Worm (Caenorhabditis elegans) whole organism, mixed stage, embryonic: ENCODE results near the gene fbxb-75.

Experiments used
- M03D4.4 ChIP-seq: sonication (generic microtip); optimal IDR thresholded peaks from 2 replicates; lab custom pipeline; 2017; ENCODE audit warnings: mild to moderate bottlenecking, missing genetic modification characterization, missing compliant biosample characterization
- bed-3 ChIP-seq: fragments of 200-800 bp; sonication (Bioruptor generic); optimal IDR thresholded peaks from 3 replicates; lab custom pipeline; 2018; ENCODE audit warnings: mild to moderate bottlenecking, missing genetic modification characterization, moderate library complexity, missing compliant biosample characterization
- blmp-1 ChIP-seq: fragments of 150-350 bp; optimal IDR thresholded peaks from 2 replicates; lab custom pipeline; 2014; ENCODE audit warnings: missing biosample characterization, missing genetic modification characterization
- ceh-39 ChIP-seq: fragments of 150-350 bp; optimal IDR thresholded peaks from 2 replicates; lab custom pipeline; 2014; ENCODE audit warnings: missing biosample characterization, missing genetic modification characterization
- ceh-43 ChIP-seq: fragments of 200-800 bp; sonication (Bioruptor generic); optimal IDR thresholded peaks from 2 replicates; lab custom pipeline; 2018; ENCODE audit warnings: mild to moderate bottlenecking, missing genetic modification characterization, moderate library complexity, missing compliant biosample characterization
- ceh-83 ChIP-seq: fragments of 200-800 bp; sonication (Bioruptor generic); optimal IDR thresholded peaks from 2 replicates; lab custom pipeline; 2018; ENCODE audit warnings: mild to moderate bottlenecking, missing genetic modification characterization, missing compliant biosample characterization
- ces-1 ChIP-seq: fragments of 150-350 bp; optimal IDR thresholded peaks from 2 replicates; lab custom pipeline; 2014; ENCODE audit warnings: missing biosample characterization, missing genetic modification reagents, missing genetic modification characterization
- cnd-1 ChIP-seq: fragments of 200-800 bp; sonication (Bioruptor generic); optimal IDR thresholded peaks from 2 replicates; lab custom pipeline; 2018; ENCODE audit warnings: mild to moderate bottlenecking, missing genetic modification characterization, missing compliant biosample characterization
- drap-1 ChIP-seq: fragments of 200-800 bp; sonication (Bioruptor generic); optimal IDR thresholded peaks from 3 replicates; lab custom pipeline; 2018; ENCODE audit warnings: mild to moderate bottlenecking, missing genetic modification characterization, missing compliant biosample characterization
- elt-1 ChIP-seq: sonication (generic microtip); optimal IDR thresholded peaks from 2 replicates; lab custom pipeline; 2017; ENCODE audit warnings: missing genetic modification characterization, mild to moderate bottlenecking, missing compliant biosample characterization, antibody characterized with exemption, moderate library complexity, borderline replicate concordance; ENCODE audit not compliant: insufficient read depth
- elt-3 ChIP-seq: fragments of 150-350 bp; optimal IDR thresholded peaks from 2 replicates; lab custom pipeline; 2014; ENCODE audit warnings: missing biosample characterization, missing genetic modification characterization
- flh-1 ChIP-seq: fragments of 200-800 bp; sonication (Bioruptor generic); optimal IDR thresholded peaks from 2 replicates; lab custom pipeline; 2018; ENCODE audit warnings: mild to moderate bottlenecking, missing genetic modification characterization, moderate library complexity, missing compliant biosample characterization
- ham-2 ChIP-seq: fragments of 200-800 bp; sonication (Bioruptor generic); optimal IDR thresholded peaks from 2 replicates; lab custom pipeline; 2018; ENCODE audit warnings: mild to moderate bottlenecking, missing genetic modification characterization, missing compliant biosample characterization
- hlh-1 ChIP-seq: fragments of 150-350 bp; optimal IDR thresholded peaks from 2 replicates; lab custom pipeline; 2014; ENCODE audit warnings: missing biosample characterization, missing genetic modification reagents, missing genetic modification characterization
- lin-13 ChIP-seq: fragments of 150-350 bp; optimal IDR thresholded peaks from 2 replicates; lab custom pipeline; 2014; ENCODE audit warnings: missing biosample characterization, missing genetic modification characterization
- lin-32 ChIP-seq: fragments of 200-800 bp; sonication (Bioruptor generic); optimal IDR thresholded peaks from 2 replicates; lab custom pipeline; 2018; ENCODE audit warnings: mild to moderate bottlenecking, missing genetic modification characterization, missing compliant biosample characterization
- lsy-2 ChIP-seq: fragments of 150-350 bp; optimal IDR thresholded peaks from 2 replicates; lab custom pipeline; 2014; ENCODE audit warnings: missing biosample characterization, missing genetic modification characterization
- mab-5 ChIP-seq: fragments of 150-350 bp; optimal IDR thresholded peaks from 2 replicates; lab custom pipeline; 2014; ENCODE audit warnings: missing biosample characterization, missing genetic modification characterization
- mep-1 ChIP-seq: fragments of 150-350 bp; optimal IDR thresholded peaks from 2 replicates; lab custom pipeline; 2017; ENCODE audit warnings: missing biosample characterization, missing genetic modification reagents, missing genetic modification characterization, inconsistent platforms
- mls-2 ChIP-seq: sonication (generic microtip); optimal IDR thresholded peaks from 2 replicates; lab custom pipeline; 2016; ENCODE audit warnings: mild to moderate bottlenecking, missing genetic modification characterization, moderate library complexity, missing compliant biosample characterization
- nhr-12 ChIP-seq: fragments of 150-350 bp; optimal IDR thresholded peaks from 2 replicates; lab custom pipeline; 2014; ENCODE audit warnings: missing biosample characterization, missing genetic modification characterization
- nhr-2 ChIP-seq: fragments of 150-350 bp; optimal IDR thresholded peaks from 2 replicates; lab custom pipeline; 2014; ENCODE audit warnings: missing biosample characterization, missing genetic modification characterization
- nhr-237 ChIP-seq: fragments of 150-350 bp; optimal IDR thresholded peaks from 2 replicates; lab custom pipeline; 2014; ENCODE audit warnings: missing biosample characterization, missing genetic modification characterization
- nhr-28 ChIP-seq: fragments of 150-350 bp; optimal IDR thresholded peaks from 2 replicates; lab custom pipeline; 2014; ENCODE audit warnings: missing biosample characterization, missing genetic modification characterization
- nhr-76 ChIP-seq: sonication (generic microtip); optimal IDR thresholded peaks from 2 replicates; lab custom pipeline; 2017; ENCODE audit warnings: missing biosample characterization, missing genetic modification characterization
- pha-4 ChIP-seq: fragments of 150-350 bp; optimal IDR thresholded peaks from 2 replicates; lab custom pipeline; 2018; ENCODE audit warnings: missing biosample characterization, missing genetic modification reagents, missing genetic modification characterization
- sem-2 ChIP-seq: fragments of 200-800 bp; sonication (Bioruptor generic); optimal IDR thresholded peaks from 2 replicates; lab custom pipeline; 2018; ENCODE audit warnings: mild to moderate bottlenecking, missing genetic modification characterization, missing compliant biosample characterization
- snpc-4 ChIP-seq: fragments of 150-350 bp; optimal IDR thresholded peaks from 2 replicates; lab custom pipeline; 2014; ENCODE audit warnings: missing biosample characterization, missing genetic modification characterization
- sptf-1 ChIP-seq: sonication (generic microtip); optimal IDR thresholded peaks from 2 replicates; lab custom pipeline; 2017; ENCODE audit warnings: mild to moderate bottlenecking, missing genetic modification characterization, moderate library complexity, missing compliant biosample characterization
- tbx-8 ChIP-seq: fragments of 200-800 bp; sonication (Bioruptor generic); optimal IDR thresholded peaks from 2 replicates; lab custom pipeline; 2018; ENCODE audit warnings: mild to moderate bottlenecking, missing genetic modification characterization, moderate library complexity, missing compliant biosample characterization
- unc-120 ChIP-seq: sonication (generic microtip); optimal IDR thresholded peaks from 2 replicates; lab custom pipeline; 2017; ENCODE audit warnings: missing genetic modification characterization, missing compliant biosample characterization; ENCODE audit not compliant: poor library complexity, severe bottlenecking
- unc-39 ChIP-seq: fragments of 150-350 bp; optimal IDR thresholded peaks from 2 replicates; lab custom pipeline; 2014; ENCODE audit warnings: missing biosample characterization, missing genetic modification characterization
- unc-62 ChIP-seq: fragments of 150-350 bp; optimal IDR thresholded peaks from 2 replicates; lab custom pipeline; 2014; ENCODE audit warnings: missing biosample characterization, missing genetic modification reagents, missing genetic modification characterization
- zip-8 ChIP-seq: fragments of 150-350 bp; optimal IDR thresholded peaks from 2 replicates; lab custom pipeline; 2014; ENCODE audit warnings: missing biosample characterization, missing genetic modification characterization
- ztf-11 ChIP-seq: fragments of 150-350 bp; optimal IDR thresholded peaks from 2 replicates; lab custom pipeline; 2014; ENCODE audit warnings: missing biosample characterization, missing genetic modification characterization

fbxb-75 gene

ce11 chrIV:4410526-4410925, 30.5 kb downstream of the fbxb-75 start:
- no peak for TF ChIP-seq ceh-43 (GFP tag; lab: Kevin White, UChicago)
- TF ChIP-seq ceh-39, result no peak
- TF ChIP-seq ceh-83, result no peak

DNA sequence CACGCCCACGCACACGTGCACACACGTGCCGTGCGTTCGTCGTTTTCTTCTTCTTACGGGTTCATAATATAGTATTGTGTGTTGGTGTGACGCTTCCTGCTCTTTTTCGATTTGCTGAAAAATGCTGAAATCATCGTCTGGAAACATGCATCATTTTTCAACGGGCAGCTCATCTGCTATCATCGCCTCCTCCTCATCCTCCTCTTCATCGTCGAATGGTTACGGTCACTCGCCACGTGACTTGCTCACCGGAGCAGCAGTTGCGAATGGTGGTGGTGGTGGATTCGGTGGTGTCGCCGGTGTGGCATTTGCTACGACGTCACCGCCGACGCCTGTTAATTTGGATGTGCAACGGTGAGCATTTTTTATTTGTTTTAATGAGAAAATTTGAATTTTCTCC, 32.3 kb downstream of the fbxb-75 start:
- no peak for TF ChIP-seq mep-1 (tag; lab: Kevin White, UChicago)
- TF ChIP-seq ceh-83, result no peak
- TF ChIP-seq nhr-28 (tag; lab: Kevin White, UChicago), result no peak

ce11 chrIV:4407055-4407461, 33.9 kb downstream of the fbxb-75 start:
- TF ChIP-seq sptf-1 (tag; lab: Kevin White, UChicago), result no peak
- peak; percentile 60 for TF ChIP-seq nhr-237 (tag; lab: Kevin White, UChicago)
- no peak for TF ChIP-seq sem-2 (GFP tag; lab: Kevin White, UChicago)
- no peak for TF ChIP-seq hlh-1 (tag; lab: Kevin White, UChicago)
- no peak for TF ChIP-seq ham-2 (GFP tag; lab: Kevin White, UChicago)
- TF ChIP-seq drap-1 (GFP tag; lab: Kevin White, UChicago), result peak; percentile 20
- peak; percentile 48 for TF ChIP-seq unc-120
- peak; percentile 56 for TF ChIP-seq pha-4
- TF ChIP-seq lsy-2, result peak; percentile 11
- TF ChIP-seq M03D4.4 (tag; lab: Kevin White, UChicago), result peak; percentile 3
- no peak for TF ChIP-seq mab-5 (tag; lab: Kevin White, UChicago)

ce11 chrIV:4406054-4406539, 34.9 kb downstream of the fbxb-75 start:
- TF ChIP-seq sptf-1 (tag; lab: Kevin White, UChicago), result peak; percentile 27
- peak; percentile 41 for TF ChIP-seq lin-13 (tag; lab: Kevin White, UChicago)
- TF ChIP-seq ces-1 (GFP tag; lab: Kevin White, UChicago), result peak; percentile 42
- peak; percentile 71 for TF ChIP-seq mep-1 (tag; lab: Kevin White, UChicago)
- no peak for TF ChIP-seq flh-1 (GFP tag; lab: Kevin White, UChicago)
- no peak for TF ChIP-seq tbx-8 (GFP tag; lab: Kevin White, UChicago)
- no peak for TF ChIP-seq unc-39 (tag; lab: Kevin White, UChicago)
- no peak for TF ChIP-seq elt-3 (tag; lab: Kevin White, UChicago)
- no peak for TF ChIP-seq ztf-11 (tag; lab: Kevin White, UChicago)
- TF ChIP-seq drap-1 (GFP tag; lab: Kevin White, UChicago), result peak; percentile 5
- TF ChIP-seq mab-5 (tag; lab: Kevin White, UChicago), result no peak
- peak; percentile 46 for TF ChIP-seq ham-2 (GFP tag; lab: Kevin White, UChicago)
- TF ChIP-seq blmp-1 (tag; lab: Kevin White, UChicago), result no peak
- peak; percentile 25 for TF ChIP-seq lin-32 (GFP tag; lab: Kevin White, UChicago)
- no peak for TF ChIP-seq ceh-83
- TF ChIP-seq M03D4.4 (tag; lab: Kevin White, UChicago), result no peak
- peak; percentile 17 for TF ChIP-seq ceh-43 (GFP tag; lab: Kevin White, UChicago)
- TF ChIP-seq nhr-76, result no peak
- peak; percentile 55 for TF ChIP-seq hlh-1 (tag; lab: Kevin White, UChicago)
- peak; percentile 18 for TF ChIP-seq unc-120
- TF ChIP-seq sem-2 (GFP tag; lab: Kevin White, UChicago), result no peak
- TF ChIP-seq unc-62, result peak; percentile 39
- TF ChIP-seq ceh-39, result peak; percentile 57
- no peak for TF ChIP-seq nhr-12 (tag; lab: Kevin White, UChicago)
- TF ChIP-seq nhr-2 (tag; lab: Kevin White, UChicago), result no peak
- TF ChIP-seq elt-1 (tag; lab: Kevin White, UChicago), result peak; percentile 37
- no peak for TF ChIP-seq bed-3
- no peak for TF ChIP-seq nhr-28 (tag; lab: Kevin White, UChicago)
- TF ChIP-seq lsy-2, result peak; percentile 45
- peak; percentile 8 for TF ChIP-seq mls-2 (tag; lab: Kevin White, UChicago)
- TF ChIP-seq zip-8 (tag; lab: Kevin White, UChicago), result no peak
- TF ChIP-seq pha-4, result peak; percentile 55
- TF ChIP-seq cnd-1, result peak; percentile 54
- no peak for TF ChIP-seq snpc-4
- no peak for TF ChIP-seq nhr-237 (tag; lab: Kevin White, UChicago)
